Fruit fly (Drosophila melanogaster) whole organism, prepupa: ENCODE data around the gene Sgs3.

Source experiments
- Hr38 ChIP-seq: sonication (Bioruptor generic); optimal IDR thresholded peaks from 2 replicates; lab custom pipeline; 2016; ENCODE audit warnings: missing biosample characterization, missing genetic modification characterization
- achi ChIP-seq: fragments of 200-800 bp; sonication (Bioruptor generic); optimal IDR thresholded peaks from 3 replicates; lab custom pipeline; 2016; ENCODE audit warnings: missing biosample characterization, missing genetic modification characterization
- fd85E ChIP-seq: fragments of 200-800 bp; sonication (Bioruptor generic); optimal IDR thresholded peaks from 3 replicates; lab custom pipeline; 2016; ENCODE audit warnings: missing biosample characterization, missing genetic modification characterization

DNA sequence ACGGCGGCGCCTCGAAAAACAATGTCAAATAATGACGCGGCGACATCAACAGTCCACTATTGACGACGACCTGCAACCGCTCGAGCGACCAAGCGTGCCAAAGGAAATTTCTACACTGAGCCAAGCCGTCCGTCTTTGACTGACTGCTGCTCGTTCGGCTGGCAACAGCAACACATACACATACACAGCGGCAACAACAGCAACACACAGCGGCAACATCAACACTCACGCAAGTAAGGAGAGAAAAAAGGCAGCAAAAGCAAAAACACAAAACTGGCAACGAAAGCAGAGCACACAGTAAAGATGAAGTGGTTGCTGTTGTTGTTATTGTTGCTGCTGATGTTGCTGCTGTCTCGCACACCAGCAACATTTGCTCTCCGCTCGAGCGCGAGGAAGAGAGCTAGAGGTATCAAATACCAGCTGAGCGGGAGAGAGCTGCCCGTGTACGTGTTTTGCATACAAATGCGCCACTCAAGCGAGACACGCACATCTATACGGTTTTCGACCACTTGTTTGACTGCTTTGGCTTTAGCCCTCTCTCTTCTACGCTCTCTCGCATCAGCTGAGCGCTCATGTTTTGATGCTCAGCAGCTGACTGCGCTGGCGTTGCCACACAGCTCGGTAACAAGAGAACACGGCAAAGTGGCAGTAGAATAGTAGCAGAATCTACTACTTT, 41.1 kb downstream of the Sgs3 start:
- TF ChIP-seq fd85E (peak; percentile 65), Hr38 (GFP tag; lab: Kevin White, UChicago) (no peak), achi (GFP tag; lab: Kevin White, UChicago) (peak; percentile 26)
